Worm (Caenorhabditis elegans) whole organism, L4/young adult: ENCODE measurements around the gene mob-4.

ENCODE experiments used
- W03F9.2 ChIP-seq: fragments of 150-350 bp; optimal IDR thresholded peaks from 2 replicates; lab custom pipeline; 2014; ENCODE audit warnings: missing biosample characterization, missing genetic modification characterization
- dao-5 ChIP-seq: sonication (generic microtip); optimal IDR thresholded peaks from 2 replicates; lab custom pipeline; 2016; ENCODE audit warnings: missing genotype, missing genetic modification characterization, moderate library complexity, missing compliant biosample characterization
- him-1 ChIP-seq: sonication (generic microtip); optimal IDR thresholded peaks from 2 replicates; lab custom pipeline; 2016; ENCODE audit warnings: missing genotype, missing genetic modification reagents, missing genetic modification characterization, missing compliant biosample characterization

The mob-4 gene

DNA sequence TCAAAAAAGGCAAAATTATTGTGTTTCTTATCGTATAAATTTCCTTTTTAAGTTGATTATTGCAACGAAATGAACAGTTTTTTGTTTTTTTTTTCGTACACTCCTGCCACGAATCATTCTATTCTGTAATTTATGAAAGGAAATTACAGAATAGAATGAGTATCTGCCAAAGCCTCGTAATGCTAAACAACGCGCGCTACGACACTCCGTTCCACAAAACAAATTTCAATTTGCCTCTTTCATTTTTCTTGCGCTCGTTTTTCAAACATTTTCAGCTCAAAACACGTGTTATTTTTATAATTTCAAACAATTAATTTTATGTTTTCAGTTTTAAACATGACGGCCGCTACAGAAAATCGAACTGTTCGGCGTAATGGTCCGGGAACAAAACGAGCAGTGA lies at the start of gene mob-4:
mob-4 (plus strand) TSS at position 329 of the 400 bp plus-strand sequence.
- TF ChIP-seq W03F9.2 (tag; lab: Kevin White, UChicago) (no peak), him-1 (no peak), dao-5 (tag; lab: Kevin White, UChicago) (no peak)

DNA sequence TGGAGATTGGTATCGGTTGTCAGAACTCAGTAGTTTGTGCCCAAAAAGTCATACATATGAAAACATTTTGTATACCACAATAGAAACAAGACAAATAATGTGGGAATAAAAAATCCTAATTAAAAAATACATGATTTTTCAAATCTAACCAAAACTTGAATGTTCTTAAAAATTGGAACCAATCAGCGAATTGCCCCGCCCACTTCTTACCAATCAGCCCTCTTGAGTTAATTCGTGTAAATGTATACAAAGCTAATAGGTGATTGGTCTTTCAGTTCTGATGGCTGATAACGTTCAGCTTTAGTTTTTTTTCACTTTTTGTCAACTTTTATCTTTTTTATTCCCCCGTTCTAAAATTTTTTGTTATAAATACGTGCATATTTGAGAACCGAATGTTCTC lies 49.6 kb upstream of the mob-4 start:
- TF ChIP-seq W03F9.2 (tag; lab: Kevin White, UChicago) (no peak), dao-5 (tag; lab: Kevin White, UChicago) (no peak), him-1 (no peak)

DNA sequence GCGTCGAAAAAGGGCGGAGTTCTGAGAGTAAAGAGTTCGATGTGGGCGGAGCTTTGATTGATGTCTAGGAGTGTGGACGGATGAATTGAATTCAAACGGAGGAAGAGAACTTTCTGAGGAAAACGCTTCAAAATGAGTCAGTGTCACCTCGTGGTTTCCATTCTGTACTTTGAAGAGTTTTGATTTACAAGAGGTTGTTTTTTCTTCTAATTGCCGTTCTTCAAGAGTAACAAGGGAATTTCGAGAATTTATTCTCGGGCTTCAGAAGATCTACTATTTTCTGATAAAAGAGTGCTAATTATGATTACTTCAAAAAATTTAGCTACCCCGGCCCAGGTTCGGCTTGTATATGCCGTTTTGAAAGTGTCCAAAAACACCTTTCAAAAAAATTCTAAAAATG lies 48.6 kb upstream of the mob-4 start, which contains the start of gene C50C3.12:
C50C3.12 (plus strand) TSS at position 301 of the 400 bp plus-strand sequence.
- TF ChIP-seq dao-5 (tag; lab: Kevin White, UChicago) (no peak), W03F9.2 (tag; lab: Kevin White, UChicago) (no peak), him-1 (no peak)

DNA sequence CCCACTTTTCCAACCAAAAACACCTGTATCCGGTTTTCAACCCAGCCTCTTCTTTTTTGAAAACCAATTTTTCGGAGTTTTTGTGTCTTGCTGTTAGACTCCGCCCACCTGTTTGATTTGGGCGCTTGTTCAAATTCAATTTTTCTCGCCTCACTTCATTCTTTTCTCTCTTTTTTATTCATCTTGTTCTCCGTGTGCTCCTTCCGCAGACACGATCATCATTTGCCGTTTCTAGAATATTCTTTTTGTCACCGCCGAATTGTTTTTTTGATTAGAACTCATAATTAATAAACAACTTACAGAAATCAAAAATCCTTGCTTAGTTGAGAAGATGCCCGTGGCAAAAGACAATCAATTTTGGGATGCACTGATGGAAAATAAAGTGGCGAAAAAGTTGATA lies 46.0 kb upstream of the mob-4 start, which contains the start of gene C50C3.5:
C50C3.5 (plus strand) TSS at position 301 of the 400 bp plus-strand sequence.
- TF ChIP-seq him-1 (no peak), dao-5 (tag; lab: Kevin White, UChicago) (no peak), W03F9.2 (tag; lab: Kevin White, UChicago) (no peak)

DNA sequence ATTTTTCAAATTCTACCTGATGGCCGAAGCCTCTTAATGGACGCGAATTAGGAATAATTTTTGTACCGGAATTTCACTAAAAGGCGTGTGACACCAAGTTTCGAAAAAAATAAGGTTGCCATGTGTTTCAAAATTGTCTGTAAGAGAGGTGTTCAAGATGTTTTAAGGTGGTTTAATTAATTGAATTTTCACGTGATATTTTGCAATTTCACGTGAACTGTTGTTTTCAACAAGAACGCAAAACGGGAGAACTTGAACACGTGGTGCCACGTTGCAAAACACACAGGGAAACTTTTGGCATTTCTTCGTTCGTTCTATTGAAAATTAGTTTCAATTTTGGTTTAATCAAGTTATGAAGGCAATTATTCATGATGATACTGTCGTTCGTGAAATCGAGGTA lies 43.3 kb upstream of the mob-4 start, which contains the start of gene spc-2:
spc-2 (plus strand) TSS at position 301 of the 400 bp plus-strand sequence.
- TF ChIP-seq him-1: no peak
- no peak for TF ChIP-seq W03F9.2 (tag; lab: Kevin White, UChicago)
- TF ChIP-seq dao-5 (tag; lab: Kevin White, UChicago): no peak

DNA sequence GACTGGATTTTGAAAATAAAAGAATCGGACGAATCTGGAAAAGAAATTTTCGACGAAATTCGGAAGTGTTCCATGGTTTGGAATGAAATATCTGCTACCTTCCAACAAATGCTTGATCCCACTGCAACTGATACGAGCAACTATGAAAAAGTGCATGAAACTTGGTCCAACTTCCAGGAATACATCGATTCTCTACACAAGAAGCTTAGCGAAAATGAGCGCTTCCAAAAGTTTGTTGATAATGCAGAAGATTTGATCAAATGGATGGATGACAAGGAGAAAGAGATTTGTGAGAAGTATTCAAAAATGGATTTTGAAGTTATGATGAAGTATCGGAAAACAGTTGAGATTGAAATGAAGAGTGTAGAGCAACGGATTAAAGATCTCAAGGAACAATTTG lies 42.3 kb upstream of the mob-4 start:
- TF ChIP-seq dao-5 (tag; lab: Kevin White, UChicago) (no peak), him-1 (no peak), W03F9.2 (tag; lab: Kevin White, UChicago) (no peak)

DNA sequence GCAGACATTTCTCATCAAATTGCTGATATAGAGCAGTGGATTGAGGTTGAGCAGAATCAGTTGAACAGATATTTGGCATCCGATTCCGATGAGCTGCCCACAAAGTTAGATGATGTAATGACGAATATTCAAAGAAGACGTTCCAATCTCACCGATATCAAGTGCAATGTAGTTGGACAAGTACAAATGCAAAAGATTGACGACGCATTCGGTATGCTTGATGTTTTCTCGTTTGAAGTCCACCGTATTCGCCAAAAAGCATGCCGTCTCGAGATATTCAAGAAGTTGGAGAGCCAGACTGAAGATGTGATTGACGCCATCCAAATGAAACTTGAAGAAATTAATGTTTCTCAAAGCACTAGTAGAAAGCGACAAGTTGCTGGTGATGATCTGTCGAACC lies 39.8 kb upstream of the mob-4 start:
- TF ChIP-seq dao-5 (tag; lab: Kevin White, UChicago) (no peak), W03F9.2 (tag; lab: Kevin White, UChicago) (no peak), him-1 (no peak)

DNA sequence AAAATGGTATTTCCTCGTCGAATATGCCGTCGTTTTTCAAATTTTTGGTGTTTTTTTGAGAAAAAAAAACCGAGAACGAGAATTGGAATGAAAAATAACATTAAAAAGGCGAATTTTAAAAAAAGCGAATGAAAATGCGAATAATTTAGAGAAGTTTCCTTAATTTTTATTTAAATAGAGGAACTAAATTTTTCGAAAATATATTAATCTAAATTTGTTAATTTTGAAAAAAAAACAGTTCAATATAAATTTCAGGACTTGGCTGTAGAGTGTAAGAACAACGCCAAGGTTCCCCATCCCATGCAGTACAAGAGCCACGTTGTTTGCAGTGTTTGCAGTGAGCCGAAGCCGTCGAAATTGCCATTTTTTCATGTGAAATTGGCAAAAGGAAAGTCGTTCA lies 34.4 kb upstream of the mob-4 start, which contains the start of gene C50C3.19:
C50C3.19 (plus strand) TSS at position 301 of the 400 bp plus-strand sequence.
- TF ChIP-seq dao-5 (tag; lab: Kevin White, UChicago) (no peak), him-1 (no peak), W03F9.2 (tag; lab: Kevin White, UChicago) (no peak)

DNA sequence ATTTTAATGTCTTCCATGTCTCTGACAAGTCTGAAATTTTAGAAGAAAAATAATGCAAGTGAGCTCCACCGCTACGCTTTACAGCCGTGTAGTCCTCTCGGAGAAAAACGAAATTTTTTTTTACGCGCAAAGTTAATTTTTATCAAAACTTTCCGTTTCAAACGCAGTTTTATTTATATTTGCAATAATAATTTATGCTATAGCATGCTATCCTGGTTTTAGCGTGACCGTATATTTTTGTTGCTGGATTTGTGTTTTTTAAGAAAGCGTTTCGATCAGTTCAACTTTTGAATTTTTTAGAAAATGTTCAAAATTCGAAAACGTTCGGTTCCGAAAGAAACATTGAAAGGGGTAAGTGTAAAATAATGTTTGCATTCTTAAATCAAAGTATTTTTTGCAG lies 33.2 kb upstream of the mob-4 start, which contains the start of gene C50C3.1:
C50C3.1 (plus strand) TSS at position 301 of the 400 bp plus-strand sequence.
- TF ChIP-seq dao-5 (tag; lab: Kevin White, UChicago) (no peak), him-1 (no peak), W03F9.2 (tag; lab: Kevin White, UChicago) (no peak)

DNA sequence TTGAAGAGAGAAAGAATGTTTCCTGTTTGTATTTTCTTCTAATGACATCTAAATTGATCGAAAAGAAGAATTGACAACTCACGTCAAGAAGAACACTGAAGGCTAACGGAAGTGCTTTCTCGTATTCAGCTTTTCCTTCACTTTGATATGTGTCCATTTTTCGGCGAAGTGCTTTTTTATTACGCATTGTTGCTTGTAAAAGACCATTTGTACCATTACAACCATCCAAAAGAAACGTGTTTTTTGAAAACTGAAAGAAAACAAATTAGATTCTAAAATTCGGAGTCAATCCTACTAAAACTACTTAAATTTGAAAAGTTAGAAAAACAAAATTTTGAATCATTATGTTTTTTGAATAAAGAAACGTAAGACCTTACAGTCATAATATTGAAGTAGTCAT lies 25.8 kb upstream of the mob-4 start:
- no peak for TF ChIP-seq W03F9.2 (tag; lab: Kevin White, UChicago)
- no peak for TF ChIP-seq him-1
- TF ChIP-seq dao-5 (tag; lab: Kevin White, UChicago): no peak

DNA sequence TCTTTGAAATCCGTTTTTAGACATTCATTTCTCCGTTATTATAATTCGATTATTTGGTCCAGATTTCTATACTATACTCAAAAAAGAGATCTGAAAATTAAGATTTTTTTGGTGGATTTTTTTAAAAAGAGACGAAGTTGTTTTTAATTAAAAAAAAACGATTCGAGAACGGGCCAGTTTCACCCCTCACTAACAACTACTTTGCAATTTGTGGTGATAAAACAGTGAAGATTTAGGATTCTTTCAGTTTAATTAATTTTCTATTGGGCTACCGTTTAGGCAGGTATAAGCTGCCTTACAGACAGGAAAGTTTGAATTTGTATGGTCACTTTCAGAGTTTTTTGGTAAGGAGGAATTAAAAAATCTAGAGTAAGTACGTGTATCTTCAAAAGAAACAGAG lies 23.8 kb upstream of the mob-4 start, which contains the start of gene unc-36:
unc-36 (minus strand) TSS at position 101 of the 400 bp plus-strand sequence.
- TF ChIP-seq him-1 (no peak), W03F9.2 (tag; lab: Kevin White, UChicago) (no peak), dao-5 (tag; lab: Kevin White, UChicago) (no peak)

DNA sequence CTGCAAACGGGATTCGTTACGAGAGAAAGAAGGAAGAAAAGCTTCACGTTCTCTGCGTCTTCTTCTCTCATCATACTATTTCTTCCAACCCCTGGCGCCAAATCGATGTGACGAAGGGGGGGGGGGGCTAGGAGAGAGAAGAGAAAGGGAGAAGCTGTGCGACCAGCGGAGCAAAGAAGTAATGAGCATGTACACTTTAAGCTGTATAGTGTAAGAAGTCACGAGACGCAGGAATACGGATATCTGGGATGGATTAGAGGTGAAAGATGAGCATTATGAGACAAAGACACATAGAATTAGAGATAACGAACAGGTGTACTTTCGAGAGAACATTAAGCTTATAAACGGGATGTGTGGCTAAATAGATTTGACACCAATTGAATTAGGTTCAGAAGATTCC lies 23.1 kb upstream of the mob-4 start:
- TF ChIP-seq dao-5 (tag; lab: Kevin White, UChicago) (no peak), him-1 (peak; percentile 42), W03F9.2 (tag; lab: Kevin White, UChicago) (peak; percentile 25)

DNA sequence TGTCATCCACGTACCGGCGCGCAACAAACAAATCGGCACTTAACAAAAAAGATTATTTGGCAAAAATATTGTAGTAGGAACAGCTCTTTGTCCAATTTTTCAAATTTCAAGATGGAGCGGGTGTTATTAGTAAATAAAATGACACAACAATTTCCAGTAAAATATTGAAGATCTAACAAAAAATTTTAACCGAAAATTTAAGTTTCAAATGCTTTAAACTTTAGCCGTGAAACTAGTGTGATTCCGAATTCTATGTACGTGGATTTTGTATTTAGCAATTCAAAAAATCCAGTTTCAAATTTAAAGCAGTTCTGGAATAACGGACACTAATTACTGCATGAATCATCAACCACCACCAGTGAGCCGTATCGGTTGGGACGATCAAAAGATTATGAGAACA lies 22.1 kb upstream of the mob-4 start, which contains the start of gene snb-5:
snb-5 (plus strand) TSS at position 301 of the 400 bp plus-strand sequence.
- no peak for TF ChIP-seq dao-5 (tag; lab: Kevin White, UChicago)
- no peak for TF ChIP-seq W03F9.2 (tag; lab: Kevin White, UChicago)
- no peak for TF ChIP-seq him-1

DNA sequence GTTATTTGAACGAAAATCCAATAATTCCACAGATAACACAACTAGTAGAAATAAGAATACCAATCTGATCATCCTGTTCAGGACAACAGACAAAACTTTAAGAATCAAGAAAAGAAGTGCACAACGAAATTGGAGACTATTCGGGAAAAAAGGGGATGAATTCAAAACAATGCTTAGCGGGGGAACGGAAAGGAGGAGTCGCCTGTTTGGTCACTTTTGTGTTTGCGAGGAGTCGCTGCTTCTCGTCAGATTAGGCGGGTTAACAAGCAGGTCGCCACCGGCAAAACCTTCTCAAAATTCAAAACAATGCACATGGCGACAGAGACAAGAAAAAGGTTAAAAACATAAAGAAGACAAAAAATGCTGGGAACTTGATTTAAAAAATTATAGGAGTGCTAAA lies 15.1 kb upstream of the mob-4 start, which contains the start of gene C30A5.10:
C30A5.10 (minus strand) TSS at position 101 of the 400 bp plus-strand sequence.
- TF ChIP-seq W03F9.2 (tag; lab: Kevin White, UChicago) (no peak), him-1 (no peak), dao-5 (tag; lab: Kevin White, UChicago) (no peak)

DNA sequence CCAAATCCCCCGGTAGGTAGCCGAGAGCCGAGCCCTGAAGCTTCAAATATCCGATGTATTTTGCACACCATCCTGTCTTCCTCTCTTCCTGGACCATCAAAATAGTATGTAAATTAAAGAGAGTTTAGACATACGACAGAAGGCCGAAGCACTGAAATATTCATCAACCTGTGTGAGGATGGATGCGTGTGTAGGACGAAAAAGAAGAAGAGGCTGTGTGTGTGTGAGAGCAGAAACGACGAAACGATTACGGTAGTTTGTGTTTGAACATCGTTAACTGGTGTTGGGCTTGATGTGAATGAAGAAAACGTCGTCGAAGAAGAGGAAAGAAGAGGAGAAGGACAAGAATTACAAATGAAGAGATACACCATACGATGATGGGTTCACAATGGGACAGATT lies 13.3 kb upstream of the mob-4 start:
- TF ChIP-seq him-1: no peak
- no peak for TF ChIP-seq dao-5 (tag; lab: Kevin White, UChicago)
- no peak for TF ChIP-seq W03F9.2 (tag; lab: Kevin White, UChicago)
